Worm (Caenorhabditis elegans): ENCODE results near the gene mrp-1.

The mrp-1 gene

DNA sequence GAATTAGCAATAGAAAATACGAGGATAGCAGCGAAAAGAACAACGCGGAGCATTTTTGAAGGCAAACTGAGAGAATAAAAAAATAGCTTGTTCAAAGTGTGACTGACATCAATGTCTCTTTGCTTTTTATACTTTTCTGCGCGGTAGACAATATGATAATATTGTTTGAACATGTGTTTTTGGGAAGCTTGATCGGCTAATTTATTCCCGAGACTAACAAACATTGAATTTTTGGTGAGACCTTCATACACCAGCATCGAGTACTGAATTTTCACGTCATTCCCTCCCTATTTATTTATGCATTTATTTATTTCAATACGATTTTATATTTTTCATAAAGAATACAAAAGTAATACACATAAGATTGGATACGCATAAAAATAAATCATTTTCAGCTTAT lies 56.8 kb downstream of the mrp-1 start, which contains the start of gene B0310.6:
TSS of gene B0310.6 (minus strand) at position 101 of the 400 bp plus-strand sequence.
- TF ChIP-seq elt-3 (tag; optimal IDR thresholded peaks at IDR 0.05) (no peak), lin-11 (tag; optimal IDR thresholded peaks at IDR 0.05) (no peak), blmp-1 (tag; optimal IDR thresholded peaks at IDR 0.05; ENCODE audit: insufficient read depth) (no peak), egl-27 (tag; optimal IDR thresholded peaks at IDR 0.05) (no peak), alr-1 (tag; optimal IDR thresholded peaks at IDR 0.05) (no peak), nhr-25 (tag; optimal IDR thresholded peaks at IDR 0.05) (no peak), ceh-82 (tag; optimal IDR thresholded peaks at IDR 0.05) (no peak), nhr-237 (tag; optimal IDR thresholded peaks at IDR 0.05) (no peak), sem-4 (tag; optimal IDR thresholded peaks at IDR 0.05) (no peak), lin-13 (GFP tag; optimal IDR thresholded peaks at IDR 0.05) (no peak), sma-9 (GFP tag; optimal IDR thresholded peaks at IDR 0.05) (no peak), sma-9 (tag; optimal IDR thresholded peaks at IDR 0.05) (no peak), gmeb-1 (tag; optimal IDR thresholded peaks at IDR 0.05) (no peak), ZK546.5 (tag; optimal IDR thresholded peaks at IDR 0.05) (no peak)

DNA sequence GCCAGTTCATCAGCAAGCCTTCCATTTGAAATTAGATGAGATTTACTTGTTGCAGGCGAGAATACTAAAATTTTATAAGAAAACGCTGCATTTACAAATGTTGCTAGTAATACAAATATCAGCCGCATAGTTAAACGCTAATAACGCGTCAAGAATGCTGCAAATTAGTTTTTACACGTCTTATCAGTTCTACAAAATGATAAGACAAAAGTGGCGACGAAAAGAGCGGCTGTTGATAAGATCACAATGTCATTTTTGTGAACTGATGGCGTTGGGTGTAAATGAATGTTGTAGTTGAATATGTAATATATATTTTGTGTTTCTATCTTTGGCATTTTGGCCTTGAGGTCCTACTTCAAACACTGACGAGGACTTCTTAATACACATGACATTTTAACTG lies 57.7 kb downstream of the mrp-1 start, which contains the start of gene ugt-46:
TSS of gene ugt-46 (minus strand) at position 279 of the 400 bp plus-strand sequence.
- TF ChIP-seq fos-1 (tag; optimal IDR thresholded peaks at IDR 0.05) (peak; percentile 94), sem-4 (tag; optimal IDR thresholded peaks at IDR 0.05) (no peak), mab-5 (tag; optimal IDR thresholded peaks at IDR 0.05) (no peak), elt-3 (tag; optimal IDR thresholded peaks at IDR 0.05) (no peak), crh-2 (tag; optimal IDR thresholded peaks at IDR 0.05) (peak; percentile 63), alr-1 (tag; optimal IDR thresholded peaks at IDR 0.05) (no peak), mdl-1 (tag; optimal IDR thresholded peaks at IDR 0.05) (no peak), sma-9 (GFP tag; optimal IDR thresholded peaks at IDR 0.05) (peak; percentile 46), sma-9 (tag; optimal IDR thresholded peaks at IDR 0.05) (no peak), ama-1 (optimal IDR thresholded peaks at IDR 0.05) (no peak)

DNA sequence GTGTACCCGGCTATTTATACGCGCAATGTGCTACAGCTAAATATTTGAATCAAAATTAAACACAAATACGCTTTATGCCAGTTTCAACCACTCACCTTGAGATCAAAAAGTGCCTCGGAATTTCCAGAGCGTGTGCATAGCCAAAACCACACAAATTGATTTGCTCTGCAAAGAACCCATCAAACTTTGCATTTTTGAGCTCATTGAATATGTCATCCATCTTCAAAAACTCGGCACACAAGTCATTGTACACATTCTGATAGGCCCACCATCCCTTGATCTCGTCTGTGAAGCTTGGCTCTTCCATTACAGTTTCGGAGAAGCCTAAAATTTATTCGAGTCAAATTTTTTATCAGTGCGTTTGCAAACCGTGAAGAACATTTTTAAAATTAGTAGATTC lies 58.3 kb downstream of the mrp-1 start:
- TF ChIP-seq skn-1 (tag; optimal IDR thresholded peaks at IDR 0.05): no peak
- TF ChIP-seq nhr-12 (tag; optimal IDR thresholded peaks at IDR 0.05): no peak
- no peak for TF ChIP-seq ztf-1 (GFP tag; conservative IDR thresholded peaks at IDR 0.05)
- no peak for TF ChIP-seq ztf-11 (tag; optimal IDR thresholded peaks at IDR 0.05)
- no peak for TF ChIP-seq elt-3 (tag; optimal IDR thresholded peaks at IDR 0.05)
- no peak for TF ChIP-seq unc-55 (GFP tag; optimal IDR thresholded peaks at IDR 0.05)
- TF ChIP-seq F13H6.1 (tag; optimal IDR thresholded peaks at IDR 0.05): no peak
- no peak for TF ChIP-seq mdl-1 (tag; optimal IDR thresholded peaks at IDR 0.05)

DNA sequence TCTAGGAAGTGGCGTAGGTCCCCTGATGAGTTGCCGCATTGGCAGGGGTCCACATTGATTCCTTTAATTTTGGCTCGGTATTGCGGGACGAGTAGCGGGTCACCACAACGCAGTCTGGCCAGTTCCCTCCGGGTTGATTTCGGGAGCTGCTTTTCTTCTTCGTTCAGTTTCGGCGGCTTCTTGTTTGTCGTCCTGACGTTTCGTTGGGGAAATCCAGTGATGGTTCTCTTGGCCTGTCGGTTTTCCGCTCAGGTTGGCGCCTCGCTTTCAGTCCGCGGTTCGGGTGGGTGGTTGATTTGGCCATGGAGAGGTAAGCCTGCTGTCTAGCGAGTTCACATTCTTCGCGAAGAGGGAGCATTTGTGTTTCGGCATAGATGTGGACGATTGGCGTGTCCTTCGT lies 58.9 kb downstream of the mrp-1 start:
- TF ChIP-seq nhr-10 (tag; optimal IDR thresholded peaks at IDR 0.05) (no peak), blmp-1 (tag; optimal IDR thresholded peaks at IDR 0.05; ENCODE audit: insufficient read depth) (no peak)

DNA sequence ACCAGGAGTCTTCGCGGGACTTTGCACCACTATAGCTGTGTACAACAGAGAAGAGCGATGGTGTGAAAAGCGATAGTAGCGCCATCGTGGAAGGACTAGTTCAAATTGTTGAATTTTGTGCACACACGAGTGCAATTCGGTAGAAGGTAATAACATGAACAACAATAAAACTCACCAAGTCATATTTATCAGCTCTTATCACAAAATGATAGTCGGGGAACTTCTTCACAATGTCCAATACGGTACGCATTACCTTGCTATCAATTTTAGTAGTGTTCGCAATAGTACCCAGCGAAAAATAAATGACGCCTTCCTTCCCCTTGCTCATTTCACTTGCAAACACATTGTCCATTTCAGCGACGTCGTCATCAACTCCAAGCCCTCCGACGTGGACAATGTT lies 60.0 kb downstream of the mrp-1 start:
- TF ChIP-seq fos-1 (tag; optimal IDR thresholded peaks at IDR 0.05): peak; percentile 52
- no peak for TF ChIP-seq C34F6.9 (tag; optimal IDR thresholded peaks at IDR 0.05)

Measured in whole organism, L2 larva.